Worm (Caenorhabditis elegans) whole organism, early embryonic: Measurements from ENCODE around the gene doxa-1.

Experiments
- B0310.2 ChIP-seq: sonication (generic microtip); optimal IDR thresholded peaks from 2 replicates; lab custom pipeline; 2016; ENCODE audit warnings: mild to moderate bottlenecking, missing genetic modification characterization, missing compliant biosample characterization
- F13C5.2 ChIP-seq: sonication (generic microtip); optimal IDR thresholded peaks from 2 replicates; lab custom pipeline; 2017; ENCODE audit warnings: mild to moderate bottlenecking, missing genetic modification characterization, inconsistent platforms, missing compliant biosample characterization
- aly-1 ChIP-seq: sonication (generic microtip); optimal IDR thresholded peaks from 2 replicates; lab custom pipeline; 2016; ENCODE audit warnings: missing genetic modification characterization, missing compliant biosample characterization
- ama-1 ChIP-seq: fragments of 150-350 bp; optimal IDR thresholded peaks from 2 replicates; lab custom pipeline; 2014
- ceh-13 ChIP-seq: fragments of 200-800 bp; sonication (Bioruptor generic); optimal IDR thresholded peaks from 2 replicates; lab custom pipeline; 2018; ENCODE audit warnings: mild to moderate bottlenecking, missing genetic modification characterization, missing compliant biosample characterization
- ceh-36 ChIP-seq: sonication (generic microtip); optimal IDR thresholded peaks from 2 replicates; lab custom pipeline; 2016; ENCODE audit warnings: missing genetic modification characterization, inconsistent platforms, missing compliant biosample characterization
- ets-7 ChIP-seq: sonication (generic microtip); optimal IDR thresholded peaks from 2 replicates; lab custom pipeline; 2016; ENCODE audit warnings: missing genotype, missing genetic modification characterization, missing compliant biosample characterization
- flt-1 ChIP-seq: fragments of 200-800 bp; sonication (Bioruptor generic); IDR thresholded peaks from 2 replicates; pipeline ENCODE4 v1.3.6; 2022; ENCODE audit warnings: missing genetic modification characterization, missing compliant biosample characterization
- hmbx-1 ChIP-seq: sonication (generic microtip); optimal IDR thresholded peaks from 2 replicates; lab custom pipeline; 2016; ENCODE audit warnings: mild to moderate bottlenecking, missing genetic modification characterization, missing compliant biosample characterization
- hmg-4 ChIP-seq: fragments of 200-800 bp; sonication (Bioruptor generic); optimal IDR thresholded peaks from 2 replicates; lab custom pipeline; 2018; ENCODE audit warnings: mild to moderate bottlenecking, missing genetic modification characterization, missing compliant biosample characterization
- hnd-1 ChIP-seq: sonication (generic microtip); optimal IDR thresholded peaks from 2 replicates; lab custom pipeline; 2016; ENCODE audit warnings: missing genetic modification characterization, missing compliant biosample characterization
- pes-1 ChIP-seq: fragments of 200-800 bp; sonication (Bioruptor generic); IDR thresholded peaks from 2 replicates; pipeline ENCODE4 v1.3.6; 2022; ENCODE audit warnings: missing genetic modification reagents, missing genetic modification characterization, missing compliant biosample characterization
- scrt-1 ChIP-seq: fragments of 200-800 bp; sonication (Bioruptor generic); IDR thresholded peaks from 2 replicates; pipeline ENCODE4 v1.3.6; 2022; ENCODE audit warnings: missing genetic modification characterization, missing compliant biosample characterization
- sea-1 ChIP-seq: fragments of 200-800 bp; sonication (Bioruptor generic); conservative IDR thresholded peaks from 2 replicates; pipeline ENCODE4 v1.3.6; 2022; ENCODE audit warnings: missing genetic modification characterization, missing compliant biosample characterization
- tbx-11 ChIP-seq: fragments of 200-800 bp; sonication (Bioruptor generic); IDR thresholded peaks from 2 replicates; pipeline ENCODE4 v1.3.6; 2022; ENCODE audit warnings: missing genetic modification characterization, missing compliant biosample characterization
- tbx-37 ChIP-seq: fragments of 200-800 bp; sonication (Bioruptor generic); conservative IDR thresholded peaks from 2 replicates; pipeline ENCODE4 v1.3.6; 2022; ENCODE audit warnings: missing genetic modification reagents, missing genetic modification characterization, missing compliant biosample characterization
- tra-4 ChIP-seq: sonication (generic microtip); optimal IDR thresholded peaks from 2 replicates; lab custom pipeline; 2017; ENCODE audit warnings: missing genetic modification characterization, missing compliant biosample characterization

Gene doxa-1

ce11 chrIII:8596692-8597091 is 15.8 kb downstream of the doxa-1 start:
- TF ChIP-seq tra-4 (tag; lab: Kevin White, UChicago): no peak

DNA sequence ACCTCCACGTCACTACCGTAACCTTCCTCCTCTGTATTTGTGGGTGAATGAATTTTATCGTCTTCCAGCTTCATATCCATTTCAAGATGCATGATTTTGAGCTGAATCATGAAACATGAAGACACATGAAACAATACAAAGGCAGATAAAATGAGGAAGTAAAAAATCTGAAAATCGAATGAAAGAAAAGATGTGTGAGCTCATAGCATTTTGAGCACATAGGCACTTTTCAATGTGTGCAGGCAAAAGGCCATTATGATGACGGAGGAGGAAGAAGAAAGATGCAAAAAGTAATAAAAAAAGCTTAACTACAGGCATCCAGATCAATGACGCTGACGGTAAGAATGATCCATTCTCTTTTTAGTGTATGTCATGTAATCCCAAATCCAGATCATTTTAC is 16.9 kb downstream of the doxa-1 start, which contains the start of gene ztf-30:
Gene ztf-30, minus strand, starts transcription at position 101 of the 400 bp plus-strand sequence.
- no peak for TF ChIP-seq hmg-4
- TF ChIP-seq sea-1 (GFP tag; lab: Robert Waterston, UW): no peak
- no peak for TF ChIP-seq ceh-13 (GFP tag; lab: Kevin White, UChicago)
- no peak for TF ChIP-seq flt-1
- no peak for TF ChIP-seq ceh-36 (tag; lab: Kevin White, UChicago)
- TF ChIP-seq tbx-37 (GFP tag; lab: Robert Waterston, UW): no peak
- no peak for TF ChIP-seq hnd-1 (tag; lab: Kevin White, UChicago)
- no peak for TF ChIP-seq ets-7 (tag; lab: Kevin White, UChicago)
- no peak for TF ChIP-seq aly-1 (tag; lab: Kevin White, UChicago)
- TF ChIP-seq B0310.2 (tag; lab: Kevin White, UChicago): no peak
- no peak for TF ChIP-seq tra-4 (tag; lab: Kevin White, UChicago)
- TF ChIP-seq scrt-1 (GFP tag; lab: Robert Waterston, UW): no peak
- no peak for TF ChIP-seq tbx-11 (GFP tag; lab: Robert Waterston, UW)
- no peak for TF ChIP-seq hmbx-1
- TF ChIP-seq pes-1 (GFP tag; lab: Robert Waterston, UW): no peak
- TF ChIP-seq ama-1 (lab: Kevin White, UChicago): no peak

ce11 chrIII:8598961-8599360 is 18.1 kb downstream of the doxa-1 start:
- TF ChIP-seq F13C5.2 (tag; lab: Kevin White, UChicago): no peak
- TF ChIP-seq sea-1 (GFP tag; lab: Robert Waterston, UW): no peak
- TF ChIP-seq B0310.2 (tag; lab: Kevin White, UChicago): no peak
- no peak for TF ChIP-seq tra-4 (tag; lab: Kevin White, UChicago)
- no peak for TF ChIP-seq ets-7 (tag; lab: Kevin White, UChicago)
- no peak for TF ChIP-seq aly-1 (tag; lab: Kevin White, UChicago)
- no peak for TF ChIP-seq tbx-37 (GFP tag; lab: Robert Waterston, UW)
- TF ChIP-seq pes-1 (GFP tag; lab: Robert Waterston, UW): no peak
- no peak for TF ChIP-seq hmg-4
- no peak for TF ChIP-seq flt-1
- no peak for TF ChIP-seq tbx-11 (GFP tag; lab: Robert Waterston, UW)
- TF ChIP-seq hmbx-1: no peak
- no peak for TF ChIP-seq ama-1 (lab: Kevin White, UChicago)
- TF ChIP-seq ceh-13 (GFP tag; lab: Kevin White, UChicago): no peak
- TF ChIP-seq hnd-1 (tag; lab: Kevin White, UChicago): no peak
- no peak for TF ChIP-seq scrt-1 (GFP tag; lab: Robert Waterston, UW)
- TF ChIP-seq ceh-36 (tag; lab: Kevin White, UChicago): no peak

- TF ChIP-seq aly-1 (tag; lab: Kevin White, UChicago) (no peak), ceh-13 (GFP tag; lab: Kevin White, UChicago) (no peak)
Observed at ce11 chrIII:8602148-8602547, 21.2 kb downstream of the doxa-1 start.

ce11 chrIII:8605532-8605931 is 24.6 kb downstream of the doxa-1 start, which contains the start of gene C06E1.1:
Gene C06E1.1, plus strand, starts transcription at chrIII:8605832.
- no peak for TF ChIP-seq flt-1
- TF ChIP-seq hnd-1 (tag; lab: Kevin White, UChicago): no peak
- no peak for TF ChIP-seq B0310.2 (tag; lab: Kevin White, UChicago)
- TF ChIP-seq ceh-36 (tag; lab: Kevin White, UChicago): no peak
- TF ChIP-seq hmg-4: no peak
- TF ChIP-seq tbx-37 (GFP tag; lab: Robert Waterston, UW): no peak
- TF ChIP-seq scrt-1 (GFP tag; lab: Robert Waterston, UW): no peak
- no peak for TF ChIP-seq F13C5.2 (tag; lab: Kevin White, UChicago)
- TF ChIP-seq tbx-11 (GFP tag; lab: Robert Waterston, UW): no peak
- no peak for TF ChIP-seq tra-4 (tag; lab: Kevin White, UChicago)
- TF ChIP-seq ets-7 (tag; lab: Kevin White, UChicago): no peak
- TF ChIP-seq sea-1 (GFP tag; lab: Robert Waterston, UW): no peak
- no peak for TF ChIP-seq hmbx-1
- TF ChIP-seq pes-1 (GFP tag; lab: Robert Waterston, UW): no peak
- no peak for TF ChIP-seq aly-1 (tag; lab: Kevin White, UChicago)

- no peak for TF ChIP-seq B0310.2 (tag; lab: Kevin White, UChicago)
- no peak for TF ChIP-seq pes-1 (GFP tag; lab: Robert Waterston, UW)
Observed at ce11 chrIII:8609683-8610082, 28.8 kb downstream of the doxa-1 start, which contains the start of gene C06E1.9. Gene C06E1.9, minus strand, starts transcription at chrIII:8609783.

ce11 chrIII:8611282-8611681 is 30.4 kb downstream of the doxa-1 start:
- TF ChIP-seq B0310.2 (tag; lab: Kevin White, UChicago) (no peak), hmbx-1 (no peak), F13C5.2 (tag; lab: Kevin White, UChicago) (no peak), hnd-1 (tag; lab: Kevin White, UChicago) (no peak), aly-1 (tag; lab: Kevin White, UChicago) (no peak), scrt-1 (GFP tag; lab: Robert Waterston, UW) (no peak), tbx-37 (GFP tag; lab: Robert Waterston, UW) (no peak)

DNA sequence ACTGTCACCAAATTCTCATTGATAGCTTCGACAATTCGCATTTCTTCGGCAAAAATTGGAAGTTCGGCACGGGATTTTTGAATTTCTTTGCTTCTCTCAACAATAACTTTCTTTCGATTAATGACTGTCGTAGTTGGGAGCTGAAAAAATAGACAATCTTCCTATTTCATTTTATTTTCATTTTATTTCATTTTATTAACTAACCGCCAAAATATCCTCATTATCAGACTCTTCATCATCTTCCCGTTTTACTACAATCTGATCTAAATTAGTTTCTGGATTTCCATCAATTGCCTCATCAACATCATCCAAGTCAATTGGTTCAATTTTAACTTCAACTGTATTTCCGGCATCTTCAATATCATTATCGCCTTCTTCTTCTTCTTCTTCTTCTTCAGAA is 32.7 kb downstream of the doxa-1 start:
- TF ChIP-seq hmbx-1: no peak
- TF ChIP-seq hnd-1 (tag; lab: Kevin White, UChicago): no peak
- TF ChIP-seq ama-1 (lab: Kevin White, UChicago): no peak
- no peak for TF ChIP-seq hmg-4
- no peak for TF ChIP-seq tbx-11 (GFP tag; lab: Robert Waterston, UW)
- no peak for TF ChIP-seq sea-1 (GFP tag; lab: Robert Waterston, UW)
- no peak for TF ChIP-seq F13C5.2 (tag; lab: Kevin White, UChicago)
- TF ChIP-seq ceh-36 (tag; lab: Kevin White, UChicago): no peak
- no peak for TF ChIP-seq aly-1 (tag; lab: Kevin White, UChicago)
